Worm (Caenorhabditis elegans) whole organism, L4 larva: Measurements from ENCODE around the gene B0361.3.

Experiments
- Y105C5A.15 ChIP-seq: fragments of 200-800 bp; sonication (Bioruptor generic); IDR thresholded peaks from 2 replicates; pipeline ENCODE4 v1.3.6; 2022; ENCODE audit warnings: missing genetic modification characterization, missing compliant biosample characterization
- ama-1 ChIP-seq: fragments of 150-350 bp; optimal IDR thresholded peaks from 2 replicates; lab custom pipeline; 2014; ENCODE audit warnings: inconsistent platforms, mixed read lengths
- madf-5 ChIP-seq, 2 experiments: fragments of 200-800 bp; sonication (Bioruptor generic); IDR thresholded peaks; 2 replicates each; pipeline ENCODE4 v1.3.6; 2022; ENCODE audit warnings: missing compliant biosample characterization in 2 of 2, missing genetic modification characterization in 2 of 2
- nhr-76 ChIP-seq: fragments of 150-350 bp; optimal IDR thresholded peaks from 2 replicates; lab custom pipeline; 2014; ENCODE audit warnings: missing biosample characterization, missing genetic modification characterization
- pqm-1 ChIP-seq: sonication (generic microtip); optimal IDR thresholded peaks from 2 replicates; lab custom pipeline; 2017; ENCODE audit warnings: missing biosample characterization, missing genetic modification characterization

DNA sequence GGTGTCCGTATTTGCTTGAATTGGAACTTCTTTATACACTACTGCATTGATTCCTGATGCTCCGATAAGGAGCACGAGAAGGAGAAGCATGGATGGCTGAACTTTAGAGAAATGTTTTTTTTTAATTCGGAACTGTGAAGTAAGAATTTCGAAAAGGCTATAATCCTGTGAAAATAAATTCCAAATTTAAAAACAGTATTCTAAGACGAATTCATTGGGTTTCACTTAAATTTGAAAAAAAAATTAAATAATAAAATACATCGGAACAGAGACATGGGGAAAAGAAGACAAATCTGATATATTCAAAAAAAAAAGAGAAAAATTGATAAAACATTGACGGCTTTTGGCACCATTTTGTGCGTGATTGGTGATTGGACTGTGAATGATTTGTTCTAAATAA lies 4.5 kb downstream of the B0361.3 start, which contains the start of gene pho-5:
- no peak for TF ChIP-seq nhr-76 (tag; lab: Kevin White, UChicago)
- TF ChIP-seq ama-1 (lab: Kevin White, UChicago), result no peak
- no peak for TF ChIP-seq madf-5 (GFP tag; IDR thresholded peaks at IDR 0.05; lab: Robert Waterston, UW)
- no peak for TF ChIP-seq Y105C5A.15 (GFP tag; lab: Robert Waterston, UW)
- no peak for TF ChIP-seq pqm-1 (tag; lab: Kevin White, UChicago)
